Worm (Caenorhabditis elegans): ENCODE data around the gene grl-27.
"Not testable (repeated sequence)": the region's sequence is repeated elsewhere in the genome, so short reads cannot be mapped to it uniquely, and the experiment has no call there.

DNA sequence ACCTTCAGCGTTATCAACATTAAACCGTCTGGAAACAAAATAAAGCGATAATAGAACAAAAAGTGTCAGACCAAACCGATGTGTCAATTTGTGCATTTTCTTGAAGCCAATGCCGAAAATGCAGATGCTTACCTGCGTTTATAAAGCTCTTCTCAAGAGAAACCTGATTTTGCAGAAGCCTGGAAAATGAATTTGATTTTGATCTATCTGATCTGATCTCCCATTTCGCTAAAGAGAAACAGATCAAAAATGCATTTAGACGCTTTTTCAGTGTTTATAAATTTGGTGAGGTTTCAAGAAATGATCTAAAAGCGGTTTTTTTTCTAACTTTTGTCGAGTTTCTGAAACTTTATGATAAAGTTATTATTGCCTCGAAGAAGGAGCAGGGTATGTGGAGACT, 12.8 kb downstream of the grl-27 start, which contains the start of gene T24A6.16:
- not testable (repeated sequence) for TF ChIP-seq lir-3 (tag; optimal IDR thresholded peaks at IDR 0.05; ENCODE audit: poor library complexity); ztf-11 (tag; optimal IDR thresholded peaks at IDR 0.05)
